Worm (Caenorhabditis elegans) whole organism, L4/young adult: ENCODE measurements around the gene ZK688.4.

Experiments
- W03F9.2 ChIP-seq: fragments of 150-350 bp; optimal IDR thresholded peaks from 2 replicates; lab custom pipeline; 2014; ENCODE audit warnings: missing biosample characterization, missing genetic modification characterization
- dao-5 ChIP-seq: sonication (generic microtip); optimal IDR thresholded peaks from 2 replicates; lab custom pipeline; 2016; ENCODE audit warnings: missing genotype, missing genetic modification characterization, moderate library complexity, missing compliant biosample characterization
- him-1 ChIP-seq: sonication (generic microtip); optimal IDR thresholded peaks from 2 replicates; lab custom pipeline; 2016; ENCODE audit warnings: missing genotype, missing genetic modification reagents, missing genetic modification characterization, missing compliant biosample characterization

ce11 chrIII:7897733-7898132 lies 2.9 kb downstream of the ZK688.4 start:
- no peak for TF ChIP-seq W03F9.2 (tag; lab: Kevin White, UChicago)
- no peak for TF ChIP-seq him-1 (tag; lab: Kevin White, UChicago)
- no peak for TF ChIP-seq dao-5
